Worm (Caenorhabditis elegans) whole organism, late embryonic: Measurements from ENCODE around the gene trf-1.

ENCODE experiments used
- C08G9.2 ChIP-seq: sonication (generic microtip); optimal IDR thresholded peaks from 2 replicates; lab custom pipeline; 2016; ENCODE audit warnings: mild to moderate bottlenecking, missing genetic modification characterization, moderate library complexity, missing compliant biosample characterization
- C38D4.7 ChIP-seq: fragments of 200-800 bp; sonication (Bioruptor generic); optimal IDR thresholded peaks from 2 replicates; lab custom pipeline; 2018; ENCODE audit warnings: mild to moderate bottlenecking, missing genetic modification characterization, moderate library complexity, missing compliant biosample characterization
- K09A11.1 ChIP-seq: sonication (generic microtip); optimal IDR thresholded peaks from 2 replicates; lab custom pipeline; 2017; ENCODE audit warnings: antibody characterized with exemption, mild to moderate bottlenecking, missing genetic modification characterization, missing compliant biosample characterization; ENCODE audit not compliant: insufficient read depth
- T23F11.4 ChIP-seq: fragments of 200-800 bp; sonication (Bioruptor generic); optimal IDR thresholded peaks from 2 replicates; lab custom pipeline; 2018; ENCODE audit warnings: mild to moderate bottlenecking, missing genetic modification characterization, missing compliant biosample characterization
- Y22D7AL.16 ChIP-seq: sonication (generic microtip); optimal IDR thresholded peaks from 2 replicates; lab custom pipeline; 2016; ENCODE audit warnings: missing genetic modification characterization, missing compliant biosample characterization
- ama-1 ChIP-seq: fragments of 150-350 bp; optimal IDR thresholded peaks from 2 replicates; lab custom pipeline; 2014
- ceh-14 ChIP-seq: sonication (generic microtip); optimal IDR thresholded peaks from 2 replicates; lab custom pipeline; 2016; ENCODE audit warnings: missing genotype, missing genetic modification characterization, missing compliant biosample characterization
- ceh-18 ChIP-seq: sonication (generic microtip); optimal IDR thresholded peaks from 2 replicates; lab custom pipeline; 2016; ENCODE audit warnings: missing genetic modification characterization, missing compliant biosample characterization
- ceh-2 ChIP-seq: sonication (generic microtip); optimal IDR thresholded peaks from 2 replicates; lab custom pipeline; 2016; ENCODE audit warnings: missing genotype, missing genetic modification characterization, missing compliant biosample characterization
- ceh-24 ChIP-seq: sonication (generic microtip); optimal IDR thresholded peaks from 2 replicates; lab custom pipeline; 2016; ENCODE audit warnings: mild to moderate bottlenecking, missing genetic modification characterization, missing compliant biosample characterization
- ceh-48 ChIP-seq: sonication (generic microtip); optimal IDR thresholded peaks from 2 replicates; lab custom pipeline; 2016; ENCODE audit warnings: missing genetic modification characterization, inconsistent platforms, missing compliant biosample characterization
- dmd-4 ChIP-seq: sonication (generic microtip); optimal IDR thresholded peaks from 2 replicates; lab custom pipeline; 2016; ENCODE audit warnings: borderline replicate concordance, missing genetic modification characterization, missing compliant biosample characterization
- dve-1 ChIP-seq: sonication (generic microtip); optimal IDR thresholded peaks from 2 replicates; lab custom pipeline; 2017; ENCODE audit warnings: antibody characterized with exemption, mild to moderate bottlenecking, missing genetic modification characterization, missing compliant biosample characterization
- elt-2 ChIP-seq: sonication (generic microtip); optimal IDR thresholded peaks from 2 replicates; lab custom pipeline; 2016; ENCODE audit warnings: missing genetic modification reagents, missing genetic modification characterization, missing compliant biosample characterization
- elt-4 ChIP-seq: sonication (generic microtip); optimal IDR thresholded peaks from 2 replicates; lab custom pipeline; 2016; ENCODE audit warnings: missing genetic modification characterization, missing compliant biosample characterization
- ets-4 ChIP-seq: sonication (generic microtip); optimal IDR thresholded peaks from 2 replicates; lab custom pipeline; 2016; ENCODE audit warnings: missing genetic modification characterization, missing compliant biosample characterization
- eyg-1 ChIP-seq: sonication (generic microtip); optimal IDR thresholded peaks from 2 replicates; lab custom pipeline; 2016; ENCODE audit warnings: missing genotype, missing genetic modification characterization, missing compliant biosample characterization
- fax-1 ChIP-seq: sonication (generic microtip); optimal IDR thresholded peaks from 2 replicates; lab custom pipeline; 2016; ENCODE audit warnings: missing genotype, missing genetic modification characterization, missing compliant biosample characterization
- fkh-10 ChIP-seq: fragments of 150-350 bp; optimal IDR thresholded peaks from 2 replicates; lab custom pipeline; 2014; ENCODE audit warnings: missing biosample characterization, missing genetic modification reagents, missing genetic modification characterization
- gmeb-2 ChIP-seq: sonication (generic microtip); optimal IDR thresholded peaks from 2 replicates; lab custom pipeline; 2016; ENCODE audit warnings: missing genetic modification characterization, inconsistent platforms, missing compliant biosample characterization
- hlh-13 ChIP-seq: fragments of 200-800 bp; sonication (Bioruptor generic); optimal IDR thresholded peaks from 2 replicates; lab custom pipeline; 2018; ENCODE audit warnings: mild to moderate bottlenecking, missing genetic modification characterization, missing compliant biosample characterization
- hlh-15 ChIP-seq: sonication (generic microtip); optimal IDR thresholded peaks from 2 replicates; lab custom pipeline; 2016; ENCODE audit warnings: missing genetic modification characterization, missing compliant biosample characterization
- hlh-30 ChIP-seq: sonication (generic microtip); optimal IDR thresholded peaks from 2 replicates; lab custom pipeline; 2017; ENCODE audit warnings: antibody characterized with exemption, missing genetic modification characterization, missing compliant biosample characterization; ENCODE audit not compliant: insufficient read depth
- lin-11 ChIP-seq: fragments of 200-800 bp; sonication (Bioruptor generic); optimal IDR thresholded peaks from 2 replicates; lab custom pipeline; 2018; ENCODE audit warnings: mild to moderate bottlenecking, missing genetic modification characterization, missing compliant biosample characterization
- nhr-11 ChIP-seq: fragments of 150-350 bp; optimal IDR thresholded peaks from 2 replicates; lab custom pipeline; 2014; ENCODE audit warnings: missing biosample characterization, missing genetic modification characterization
- odd-2 ChIP-seq: sonication (generic microtip); optimal IDR thresholded peaks from 2 replicates; lab custom pipeline; 2017; ENCODE audit warnings: antibody characterized with exemption, mild to moderate bottlenecking, missing genetic modification characterization, missing compliant biosample characterization
- pax-1 ChIP-seq: fragments of 150-350 bp; optimal IDR thresholded peaks from 2 replicates; lab custom pipeline; 2014; ENCODE audit warnings: missing biosample characterization, missing genetic modification characterization
- pha-4 ChIP-seq: fragments of 150-350 bp; optimal IDR thresholded peaks from 2 replicates; lab custom pipeline; 2018; ENCODE audit warnings: missing biosample characterization, missing genetic modification reagents, missing genetic modification characterization
- pqm-1 ChIP-seq: sonication (generic microtip); optimal IDR thresholded peaks from 2 replicates; lab custom pipeline; 2016; ENCODE audit warnings: missing genetic modification characterization, missing compliant biosample characterization
- pros-1 ChIP-seq: fragments of 150-350 bp; optimal IDR thresholded peaks from 2 replicates; lab custom pipeline; 2014; ENCODE audit warnings: missing biosample characterization, missing genetic modification reagents, missing genetic modification characterization
- rnt-1 ChIP-seq: sonication (generic microtip); optimal IDR thresholded peaks from 2 replicates; lab custom pipeline; 2016; ENCODE audit warnings: missing genetic modification characterization, missing compliant biosample characterization
- sdc-2 ChIP-seq: sonication (generic microtip); optimal IDR thresholded peaks from 2 replicates; lab custom pipeline; 2016; ENCODE audit warnings: missing genotype, missing genetic modification characterization, missing compliant biosample characterization
- tbx-2 ChIP-seq: sonication (generic microtip); optimal IDR thresholded peaks from 2 replicates; lab custom pipeline; 2016; ENCODE audit warnings: missing genetic modification characterization, missing compliant biosample characterization
- tbx-7 ChIP-seq: sonication (generic microtip); optimal IDR thresholded peaks from 2 replicates; lab custom pipeline; 2016; ENCODE audit warnings: missing genotype, missing genetic modification characterization, missing compliant biosample characterization
- ttx-3 ChIP-seq: sonication (generic microtip); optimal IDR thresholded peaks from 2 replicates; lab custom pipeline; 2016; ENCODE audit warnings: missing genetic modification reagents, missing genetic modification characterization, missing compliant biosample characterization
- unc-3 ChIP-seq, 2 experiments: fragments of 200-800 bp in 1 of 2; sonication (Bioruptor generic) in 1 of 2; sonication (generic microtip) in 1 of 2; conservative IDR thresholded peaks in 1 of 2; optimal IDR thresholded peaks in 1 of 2; 2 replicates each; pipeline versions ENCODE4 v1.3.6 to Lab custom; 2016 to 2022; ENCODE audit warnings: missing compliant biosample characterization in 2 of 2, missing genetic modification characterization in 2 of 2, missing genetic modification reagents in 1 of 2
- unc-42 ChIP-seq: sonication (generic microtip); optimal IDR thresholded peaks from 2 replicates; lab custom pipeline; 2016; ENCODE audit warnings: missing genotype, missing genetic modification characterization, missing compliant biosample characterization
- unc-55 ChIP-seq: sonication (generic microtip); optimal IDR thresholded peaks from 2 replicates; lab custom pipeline; 2017; ENCODE audit warnings: missing biosample characterization, missing genetic modification reagents, missing genetic modification characterization
- unc-86 ChIP-seq: sonication (generic microtip); optimal IDR thresholded peaks from 2 replicates; lab custom pipeline; 2016; ENCODE audit warnings: missing genetic modification characterization, missing compliant biosample characterization
- zip-5 ChIP-seq: sonication (generic microtip); optimal IDR thresholded peaks from 2 replicates; lab custom pipeline; 2016; ENCODE audit warnings: missing genetic modification characterization, missing compliant biosample characterization

Gene trf-1

DNA sequence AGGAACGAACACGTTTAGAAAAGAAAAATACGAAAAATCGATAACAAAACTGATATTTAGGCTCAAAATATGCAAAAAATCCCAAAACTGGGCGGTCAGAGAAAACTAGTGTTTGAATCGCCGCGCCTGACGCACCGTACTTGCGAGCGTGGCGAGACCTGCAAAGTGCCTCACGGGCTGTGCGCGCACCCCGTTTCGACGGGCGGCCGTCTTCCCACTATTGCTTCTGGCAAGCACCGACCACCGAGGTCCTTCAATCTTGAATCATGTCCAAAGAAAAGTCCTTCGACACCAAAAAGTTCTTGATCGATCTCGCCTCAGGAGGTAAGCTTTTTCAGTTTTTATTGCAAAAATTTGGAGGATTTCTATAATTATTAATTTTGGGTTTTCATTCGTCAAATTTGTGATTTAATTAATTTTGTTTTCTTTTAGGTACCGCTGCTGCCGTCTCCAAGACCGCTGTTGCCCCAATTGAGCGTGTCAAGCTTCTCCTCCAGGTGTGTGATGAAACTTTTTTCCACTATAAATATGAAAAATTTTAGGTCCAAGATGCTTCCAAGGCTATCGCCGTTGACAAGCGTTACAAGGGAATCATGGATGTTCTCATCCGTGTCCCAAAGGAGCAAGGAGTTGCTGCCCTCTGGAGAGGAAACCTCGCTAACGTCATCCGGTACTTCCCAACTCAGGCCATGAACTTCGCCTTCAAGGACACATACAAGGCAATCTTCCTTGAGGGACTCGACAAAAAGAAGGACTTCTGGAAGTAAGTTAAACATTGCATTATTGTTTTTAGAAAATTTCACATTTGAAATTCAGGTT, 32.9 kb downstream of the trf-1 start, which contains the start of gene ant-1.1 (continued):
- peak; percentile 38 for TF ChIP-seq ceh-2 (tag; lab: Kevin White, UChicago)
- TF ChIP-seq pax-1 (tag; lab: Kevin White, UChicago), result peak; percentile 68
- TF ChIP-seq C38D4.7 (GFP tag; lab: Kevin White, UChicago), result peak; percentile 7
- peak; percentile 55 for TF ChIP-seq unc-86
- TF ChIP-seq nhr-11 (tag; lab: Kevin White, UChicago), result no peak
- TF ChIP-seq unc-3 (GFP tag; conservative IDR thresholded peaks at IDR 0.05; lab: Robert Waterston, UW), result 0 out of 2 replicates have a peak, but pooled peaks have one; percentile 29
- TF ChIP-seq unc-3 (tag; optimal IDR thresholded peaks at IDR 0.05; lab: Kevin White, UChicago), result no peak
- TF ChIP-seq Y22D7AL.16 (tag; lab: Kevin White, UChicago), result peak; percentile 40
- peak; percentile 53 for TF ChIP-seq hlh-30 (tag; lab: Kevin White, UChicago)
- TF ChIP-seq lin-11 (tag; lab: Kevin White, UChicago), result no peak
- no peak for TF ChIP-seq hlh-13
- no peak for TF ChIP-seq sdc-2 (tag; lab: Kevin White, UChicago)
- TF ChIP-seq dve-1, result peak; percentile 45
- no peak for TF ChIP-seq hlh-15
- no peak for TF ChIP-seq odd-2 (tag; lab: Kevin White, UChicago)
- TF ChIP-seq tbx-7, result no peak
- TF ChIP-seq ceh-18 (tag; lab: Kevin White, UChicago), result peak; percentile 82
- peak; percentile 53 for TF ChIP-seq elt-2 (tag; lab: Kevin White, UChicago)
- TF ChIP-seq K09A11.1 (tag; lab: Kevin White, UChicago), result no peak
- no peak for TF ChIP-seq eyg-1 (tag; lab: Kevin White, UChicago)
- TF ChIP-seq pha-4 (tag; lab: Kevin White, UChicago), result no peak
- TF ChIP-seq tbx-2, result peak; percentile 75
- peak; percentile 12 for TF ChIP-seq fax-1 (tag; lab: Kevin White, UChicago)
- TF ChIP-seq fkh-10, result no peak
- no peak for TF ChIP-seq ama-1 (lab: Kevin White, UChicago)
- peak; percentile 29 for TF ChIP-seq ceh-48 (tag; lab: Kevin White, UChicago)
- peak; percentile 50 for TF ChIP-seq pros-1
- TF ChIP-seq gmeb-2 (tag; lab: Kevin White, UChicago), result peak; percentile 49

DNA sequence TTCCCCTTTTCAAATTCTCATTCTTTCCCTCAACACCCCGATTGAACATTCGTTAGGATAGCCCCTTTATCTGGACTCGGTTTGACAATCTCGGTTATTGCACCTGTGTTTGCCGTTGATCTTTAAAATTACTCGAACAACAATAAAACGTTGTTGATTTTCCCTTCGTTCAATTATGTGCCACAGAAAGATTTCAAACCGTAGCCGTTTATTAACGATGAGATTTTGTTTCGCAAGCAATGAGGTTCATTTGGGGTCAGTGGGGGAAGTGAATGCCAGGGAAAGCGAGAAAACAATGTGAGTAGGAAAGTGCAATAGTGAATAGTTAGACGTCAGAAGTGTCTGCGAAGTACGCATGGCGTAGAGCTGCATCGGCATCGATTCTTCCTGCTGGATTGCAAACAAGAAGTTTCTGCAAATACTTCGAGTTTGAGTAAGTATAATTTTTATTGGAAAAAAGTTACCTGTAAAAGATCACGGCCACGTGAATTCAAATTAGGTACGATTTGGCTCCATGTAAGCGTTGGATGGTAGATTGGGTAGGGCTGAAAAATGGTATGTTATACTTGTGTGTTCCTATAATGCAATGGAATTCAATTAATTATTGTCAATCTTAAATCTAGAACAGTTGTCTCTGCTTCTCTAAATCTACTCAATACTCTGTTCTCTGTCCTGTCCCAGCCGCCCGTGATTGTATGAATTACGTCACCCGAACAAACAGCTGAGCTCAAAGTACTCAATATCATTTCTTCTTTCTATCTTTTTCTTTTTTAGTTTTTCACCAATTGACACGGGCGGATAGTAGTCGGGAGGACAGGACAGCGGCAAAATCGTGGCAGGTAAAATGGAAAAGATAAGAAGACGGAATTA, 34.5 kb downstream of the trf-1 start, which contains the start of gene kel-3:
TSS of gene kel-3 (plus strand) at position 328 of the 870 bp plus-strand sequence.
- no peak for TF ChIP-seq ceh-48 (tag; lab: Kevin White, UChicago)
- TF ChIP-seq ama-1 (lab: Kevin White, UChicago), result peak; percentile 85
- TF ChIP-seq pqm-1, result peak; percentile 8
- TF ChIP-seq T23F11.4 (GFP tag; lab: Kevin White, UChicago), result no peak
- no peak for TF ChIP-seq elt-4 (tag; lab: Kevin White, UChicago)
- peak; percentile 34 for TF ChIP-seq ceh-18 (tag; lab: Kevin White, UChicago)
- TF ChIP-seq pax-1 (tag; lab: Kevin White, UChicago), result no peak
- peak; percentile 49 for TF ChIP-seq unc-55 (GFP tag; lab: Kevin White, UChicago)
- TF ChIP-seq elt-2 (tag; lab: Kevin White, UChicago), result peak; percentile 63

DNA sequence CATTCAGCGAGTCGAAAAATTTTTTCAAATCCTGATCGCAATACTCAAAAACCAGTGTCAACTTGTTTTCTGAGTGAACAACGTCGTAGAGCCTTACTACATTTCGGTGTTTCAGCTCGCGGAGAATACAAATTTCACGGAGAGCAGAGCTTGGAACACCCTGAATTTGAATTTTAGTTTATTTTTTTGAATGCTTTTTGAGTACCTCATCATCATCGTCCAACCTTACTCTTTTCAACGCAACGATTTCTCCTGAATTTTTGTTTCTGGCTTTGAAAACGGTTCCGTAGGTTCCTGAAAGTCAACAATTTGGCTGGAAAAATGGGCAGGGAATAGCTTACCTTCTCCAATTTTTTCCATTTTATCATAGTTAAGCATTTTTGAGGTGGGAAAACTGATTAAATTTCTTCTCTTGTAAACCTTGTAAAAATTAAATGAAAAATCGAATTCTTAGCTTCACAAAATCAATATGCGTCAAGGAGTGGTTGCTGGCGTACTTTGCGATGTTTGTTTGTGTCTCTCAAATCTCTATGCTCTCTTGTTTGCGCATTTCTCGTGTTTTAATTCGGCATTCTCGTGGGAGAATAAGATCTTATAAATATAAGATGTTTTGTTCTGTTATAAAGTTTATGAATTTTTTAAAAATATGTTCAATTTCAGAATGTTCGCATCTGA, 35.8 kb downstream of the trf-1 start, which contains the start of gene cdk-5:
TSS of gene cdk-5 (minus strand) at position 425 of the 675 bp plus-strand sequence.
- TF ChIP-seq ceh-18 (tag; lab: Kevin White, UChicago) (no peak), ceh-24 (tag; lab: Kevin White, UChicago) (no peak), zip-5 (no peak), ama-1 (lab: Kevin White, UChicago) (no peak), ceh-2 (tag; lab: Kevin White, UChicago) (no peak), unc-55 (GFP tag; lab: Kevin White, UChicago) (peak; percentile 29), ets-4 (no peak), rnt-1 (tag; lab: Kevin White, UChicago) (no peak), unc-3 (GFP tag; conservative IDR thresholded peaks at IDR 0.05; lab: Robert Waterston, UW) (no peak), unc-3 (tag; optimal IDR thresholded peaks at IDR 0.05; lab: Kevin White, UChicago) (no peak), dmd-4 (tag; lab: Kevin White, UChicago) (no peak), C08G9.2 (tag; lab: Kevin White, UChicago) (no peak), elt-4 (tag; lab: Kevin White, UChicago) (no peak), hlh-13 (no peak), T23F11.4 (GFP tag; lab: Kevin White, UChicago) (no peak), dve-1 (peak; percentile 58), ceh-14 (tag; lab: Kevin White, UChicago) (no peak), pax-1 (tag; lab: Kevin White, UChicago) (peak; percentile 70), ttx-3 (tag; lab: Kevin White, UChicago) (no peak), eyg-1 (tag; lab: Kevin White, UChicago) (no peak), ceh-48 (tag; lab: Kevin White, UChicago) (peak; percentile 69), Y22D7AL.16 (tag; lab: Kevin White, UChicago) (no peak), hlh-30 (tag; lab: Kevin White, UChicago) (no peak), unc-42 (tag; lab: Kevin White, UChicago) (peak; percentile 75)
